Worm (Caenorhabditis elegans) whole organism, L3 larva: ENCODE results near the gene C16C8.17.

Experiments
- elt-3 ChIP-seq, 3 experiments: fragments of 150-350 bp in 1 of 3; sonication (generic microtip) in 2 of 3; optimal IDR thresholded peaks; 2 replicates in 2 of 3; 4 replicates in 1 of 3; lab custom pipeline; 2014 to 2017; ENCODE audit warnings: missing biosample characterization in 3 of 3, missing genetic modification characterization in 3 of 3
- sea-2 ChIP-seq: fragments of 150-350 bp; sonication (generic microtip); optimal IDR thresholded peaks from 4 replicates; lab custom pipeline; 2014; ENCODE audit warnings: missing biosample characterization, missing genetic modification reagents, missing genetic modification characterization

- TF ChIP-seq sea-2 (GFP tag; lab: Kevin White, UChicago) (no peak), elt-3 (tag; optimal IDR thresholded peaks at IDR 0.05; lab: Kevin White, UChicago) (no peak)
Observed at ce11 chrII:3452421-3452820, 11.8 kb downstream of the C16C8.17 start, which contains the start of gene C16C8.12.
